Worm (Caenorhabditis elegans): ENCODE measurements around the gene srsx-30.

DNA sequence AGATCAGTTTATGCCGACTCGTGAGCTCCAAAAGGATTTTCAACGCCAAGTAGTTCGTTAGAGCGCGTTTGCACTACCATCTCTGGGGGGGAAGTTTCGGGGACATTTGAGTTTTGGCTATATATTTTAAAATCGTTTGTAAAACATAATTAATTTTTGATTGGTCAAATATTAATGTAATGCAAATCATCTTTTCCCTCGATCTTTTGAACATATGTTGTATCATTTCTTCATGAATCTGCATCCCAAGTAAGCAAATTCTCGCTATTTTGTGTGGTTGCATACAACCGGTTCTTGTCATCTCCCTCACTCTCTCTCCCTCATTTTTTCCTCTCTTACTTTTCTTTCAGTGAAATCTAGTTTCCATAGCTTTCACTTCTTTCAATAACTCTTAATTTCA is 19.5 kb downstream of the srsx-30 start:
- no peak for TF ChIP-seq ceh-30 (tag; optimal IDR thresholded peaks at IDR 0.05)
- no peak for TF ChIP-seq C38D4.7 (GFP tag; optimal IDR thresholded peaks at IDR 0.05)
- TF ChIP-seq ama-1 (optimal IDR thresholded peaks at IDR 0.05) = no peak
- TF ChIP-seq nfya-1 (tag; optimal IDR thresholded peaks at IDR 0.05) = peak; percentile 31
- TF ChIP-seq ceh-6 (GFP tag; optimal IDR thresholded peaks at IDR 0.05) = no peak
- TF ChIP-seq elt-4 (tag; optimal IDR thresholded peaks at IDR 0.05) = no peak
- no peak for TF ChIP-seq madf-2 (tag; optimal IDR thresholded peaks at IDR 0.05)
- TF ChIP-seq pha-4 (tag; optimal IDR thresholded peaks at IDR 0.05) = no peak
- peak; percentile 75 for TF ChIP-seq tbx-2 (tag; optimal IDR thresholded peaks at IDR 0.05)
- no peak for TF ChIP-seq eyg-1 (tag; optimal IDR thresholded peaks at IDR 0.05)
- TF ChIP-seq nhr-11 (tag; optimal IDR thresholded peaks at IDR 0.05) = no peak
- peak; percentile 19 for TF ChIP-seq unc-42 (tag; optimal IDR thresholded peaks at IDR 0.05)
- TF ChIP-seq unc-3 (GFP tag; conservative IDR thresholded peaks at IDR 0.05) = no peak
- no peak for TF ChIP-seq unc-3 (tag; optimal IDR thresholded peaks at IDR 0.05)
